Fruit fly (Drosophila melanogaster): ENCODE data around the gene CG32686.

- TF ChIP-seq dmrt93B (GFP tag; optimal IDR thresholded peaks at IDR 0.05) = no peak
- TF ChIP-seq jim (GFP tag; optimal IDR thresholded peaks at IDR 0.05) = no peak
- no peak for TF ChIP-seq OdsH (GFP tag; optimal IDR thresholded peaks at IDR 0.05)
- TF ChIP-seq GATAd (GFP tag; optimal IDR thresholded peaks at IDR 0.05) = no peak
- no peak for TF ChIP-seq pan (optimal IDR thresholded peaks at IDR 0.05)
Observed at dm6 chrX:10386810-10387340, 11.8 kb upstream of the CG32686 start.

All from whole organism, wandering third instar larva.